Worm (Caenorhabditis elegans) whole organism, L2 larva: ENCODE data around the gene T04B2.8.

Experiments
- mbf-1 ChIP-seq: sonication (generic microtip); optimal IDR thresholded peaks from 2 replicates; lab custom pipeline; 2017; ENCODE audit warnings: missing biosample characterization, missing genetic modification characterization
- snpc-4 ChIP-seq: fragments of 150-350 bp; optimal IDR thresholded peaks from 2 replicates; lab custom pipeline; 2014; ENCODE audit warnings: missing biosample characterization, missing genetic modification characterization
- zag-1 ChIP-seq: fragments of 150-350 bp; optimal IDR thresholded peaks from 2 replicates; lab custom pipeline; 2014; ENCODE audit warnings: missing biosample characterization, missing genetic modification characterization

ce11 chrIV:10021283-10021682 is 29.7 kb downstream of the T04B2.8 start, which contains the start of gene F44D12.19:
- TF ChIP-seq mbf-1 (tag; lab: Kevin White, UChicago) (no peak), snpc-4 (tag; lab: Kevin White, UChicago) (no peak), zag-1 (tag; lab: Kevin White, UChicago) (no peak)
